Fruit fly (Drosophila melanogaster): ENCODE results near the gene OdsH.

OdsH gene

dm6 chrX:17743598-17743997, 47.2 kb upstream of the OdsH start (continued):
- TF ChIP-seq sima (GFP tag; optimal IDR thresholded peaks at IDR 0.05): no peak
- peak; percentile 18 for TF ChIP-seq CG17385 (GFP tag; optimal IDR thresholded peaks at IDR 0.05)
- TF ChIP-seq bigmax (GFP tag; optimal IDR thresholded peaks at IDR 0.05): no peak
- TF ChIP-seq CG1529 (GFP tag; optimal IDR thresholded peaks at IDR 0.05): no peak
- peak; percentile 34 for TF ChIP-seq CG33557 (GFP tag; optimal IDR thresholded peaks at IDR 0.05)
- no peak for TF ChIP-seq Blimp-1 (GFP tag; optimal IDR thresholded peaks at IDR 0.05)
- no peak for TF ChIP-seq Stat92E (GFP tag; optimal IDR thresholded peaks at IDR 0.05)
- TF ChIP-seq Sry-β (GFP tag; optimal IDR thresholded peaks at IDR 0.05): no peak
- TF ChIP-seq Rfx (GFP tag; IDR thresholded peaks at IDR 0.05): no peak
- no peak for TF ChIP-seq MTF-1 (GFP tag; optimal IDR thresholded peaks at IDR 0.05; ENCODE audit: borderline replicate concordance)
- TF ChIP-seq HLHmδ (GFP tag; optimal IDR thresholded peaks at IDR 0.05): no peak
- peak; percentile 23 for TF ChIP-seq CG6813 (GFP tag; optimal IDR thresholded peaks at IDR 0.05)
- peak; percentile 91 for TF ChIP-seq grn (GFP tag; optimal IDR thresholded peaks at IDR 0.05)
- no peak for TF ChIP-seq E2f2 (GFP tag; IDR thresholded peaks at IDR 0.05)
- TF ChIP-seq CG16813 (GFP tag; IDR thresholded peaks at IDR 0.05; ENCODE audit: partially characterized antibody): no peak
- TF ChIP-seq nau (GFP tag; optimal IDR thresholded peaks at IDR 0.05): no peak
- TF ChIP-seq CG12071 (GFP tag; optimal IDR thresholded peaks at IDR 0.05): no peak
- 0 out of 3 replicates have a peak, but pooled peaks have one; percentile 14 for TF ChIP-seq otp (GFP tag; IDR thresholded peaks at IDR 0.05)
- no peak for TF ChIP-seq stwl (tag; optimal IDR thresholded peaks at IDR 0.05)
- peak; percentile 13 for TF ChIP-seq sens (GFP tag)
- TF ChIP-seq Lim3 (GFP tag; IDR thresholded peaks at IDR 0.05): no peak
- TF ChIP-seq grau (tag; optimal IDR thresholded peaks at IDR 0.05): peak; percentile 76
- TF ChIP-seq HLH54F (GFP tag; optimal IDR thresholded peaks at IDR 0.05): no peak
- TF ChIP-seq gsb (GFP tag; IDR thresholded peaks at IDR 0.05): no peak
- TF ChIP-seq CG5953 (GFP tag; IDR thresholded peaks at IDR 0.05): no peak
- no peak for TF ChIP-seq HLH3B (GFP tag; IDR thresholded peaks at IDR 0.05)
- TF ChIP-seq CG8290 (GFP tag; optimal IDR thresholded peaks at IDR 0.05): no peak
- TF ChIP-seq CG8290 (tag; optimal IDR thresholded peaks at IDR 0.05): peak; percentile 8 to 17
- TF ChIP-seq CoRest (tag; optimal IDR thresholded peaks at IDR 0.05): no peak
- TF ChIP-seq C15 (GFP tag; IDR thresholded peaks at IDR 0.05): no peak
- no peak for TF ChIP-seq CG5180 (GFP tag; optimal IDR thresholded peaks at IDR 0.05)
- no peak for TF ChIP-seq Tbp (GFP tag; optimal IDR thresholded peaks at IDR 0.05)
- TF ChIP-seq CG15601 (tag; optimal IDR thresholded peaks at IDR 0.05): peak; percentile 21
- no peak for TF ChIP-seq Scr (GFP tag; IDR thresholded peaks at IDR 0.05; ENCODE audit: partially characterized antibody)
- no peak for TF ChIP-seq Hmr (GFP tag; optimal IDR thresholded peaks at IDR 0.05)
- TF ChIP-seq ara (GFP tag; IDR thresholded peaks at IDR 0.05): 0 out of 2 replicates have a peak, but pooled peaks have one; percentile 29
- TF ChIP-seq CG15269 (tag; optimal IDR thresholded peaks at IDR 0.05): peak; percentile 35
- TF ChIP-seq chm (GFP tag; IDR thresholded peaks at IDR 0.05): peak; percentile 42; the same call in 1 of the 2 replicates
- TF ChIP-seq CG31441 (GFP tag; IDR thresholded peaks at IDR 0.05): no peak
- no peak for TF ChIP-seq amos (GFP tag; IDR thresholded peaks at IDR 0.05; ENCODE audit: partially characterized antibody)
- TF ChIP-seq fd64A (GFP tag; optimal IDR thresholded peaks at IDR 0.05): peak; percentile 17
- peak; percentile 4 for TF ChIP-seq lab (GFP tag; optimal IDR thresholded peaks at IDR 0.05)
- TF ChIP-seq wdn (GFP tag; IDR thresholded peaks at IDR 0.05): no peak
- TF ChIP-seq Atf6 (GFP tag; IDR thresholded peaks at IDR 0.05): no peak
- no peak for TF ChIP-seq crp (GFP tag; optimal IDR thresholded peaks at IDR 0.05)
- TF ChIP-seq tio (GFP tag; optimal IDR thresholded peaks at IDR 0.05): no peak
- no peak for TF ChIP-seq CG2712 (tag; optimal IDR thresholded peaks at IDR 0.05)
- no peak for TF ChIP-seq CG7271 (tag; optimal IDR thresholded peaks at IDR 0.05)
- no peak for TF ChIP-seq seq (GFP tag; IDR thresholded peaks at IDR 0.05)
- TF ChIP-seq Doc3 (GFP tag; IDR thresholded peaks at IDR 0.05; ENCODE audit: partially characterized antibody): no peak
- no peak for TF ChIP-seq gt (GFP tag; IDR thresholded peaks at IDR 0.05)
